Fruit fly (Drosophila melanogaster) whole organism, adult: ENCODE results near the gene aurA.
"Not testable (repeated sequence)": the region's sequence is repeated elsewhere in the genome, so short reads cannot be mapped to it uniquely, and the experiment has no call there.

Experiments
- CG11617 ChIP-seq: fragments of 200-800 bp; sonication (Bioruptor generic); optimal IDR thresholded peaks from 2 replicates; lab custom pipeline; 2017; ENCODE audit warnings: mild to moderate bottlenecking, missing biosample characterization, missing genetic modification reagents, missing genetic modification characterization
- CG12768 ChIP-seq: fragments of 200-800 bp; sonication (Bioruptor generic); optimal IDR thresholded peaks from 2 replicates; lab custom pipeline; 2017; ENCODE audit warnings: missing biosample characterization, missing genetic modification characterization, mild to moderate bottlenecking, moderate library complexity, missing genetic modification reagents
- CG14711 ChIP-seq: fragments of 200-800 bp; sonication (Bioruptor generic); optimal IDR thresholded peaks from 2 replicates; lab custom pipeline; 2018; ENCODE audit warnings: missing biosample characterization, mild to moderate bottlenecking, missing genetic modification characterization, moderate library complexity
- CG1620 ChIP-seq: fragments of 200-800 bp; sonication (Bioruptor generic); optimal IDR thresholded peaks from 2 replicates; lab custom pipeline; 2016; ENCODE audit warnings: missing biosample characterization, missing genetic modification characterization
- CG33017 ChIP-seq: fragments of 200-800 bp; sonication (Bioruptor generic); optimal IDR thresholded peaks from 2 replicates; lab custom pipeline; 2018; ENCODE audit warnings: missing biosample characterization, mild to moderate bottlenecking, missing genetic modification characterization, moderate library complexity
- CG5204 ChIP-seq: fragments of 200-800 bp; sonication (Bioruptor generic); optimal IDR thresholded peaks from 2 replicates; lab custom pipeline; 2016; ENCODE audit warnings: missing biosample characterization, missing genetic modification characterization
- CG7045 ChIP-seq: fragments of 200-800 bp; sonication (Bioruptor generic); optimal IDR thresholded peaks from 2 replicates; lab custom pipeline; 2017; ENCODE audit warnings: missing biosample characterization, mild to moderate bottlenecking, missing genetic modification characterization
- CG7101 ChIP-seq: fragments of 200-800 bp; sonication (Bioruptor generic); optimal IDR thresholded peaks from 2 replicates; lab custom pipeline; 2018; ENCODE audit warnings: missing biosample characterization, mild to moderate bottlenecking, missing genetic modification characterization, moderate library complexity
- Clk ChIP-seq: fragments of 200-800 bp; sonication (Bioruptor generic); optimal IDR thresholded peaks from 2 replicates; lab custom pipeline; 2017; ENCODE audit warnings: missing biosample characterization, missing genetic modification characterization
- Crg-1 ChIP-seq: fragments of 200-800 bp; sonication (Bioruptor generic); optimal IDR thresholded peaks from 2 replicates; lab custom pipeline; 2016; ENCODE audit warnings: missing biosample characterization, missing genetic modification characterization
- Hr96 ChIP-seq: fragments of 200-800 bp; sonication (Bioruptor generic); optimal IDR thresholded peaks from 2 replicates; lab custom pipeline; 2016; ENCODE audit warnings: missing biosample characterization, missing genetic modification characterization
- Mnt ChIP-seq: fragments of 200-800 bp; sonication (Bioruptor generic); optimal IDR thresholded peaks from 2 replicates; lab custom pipeline; 2016; ENCODE audit warnings: missing biosample characterization, mild to moderate bottlenecking, missing genetic modification characterization
- bab1 ChIP-seq: fragments of 200-800 bp; sonication (Bioruptor generic); optimal IDR thresholded peaks from 3 replicates; lab custom pipeline; 2019; ENCODE audit warnings: missing biosample characterization, mild to moderate bottlenecking, missing genetic modification characterization, moderate library complexity
- cic ChIP-seq: fragments of 200-800 bp; sonication (Bioruptor generic); optimal IDR thresholded peaks from 2 replicates; lab custom pipeline; 2017; ENCODE audit warnings: missing biosample characterization, mild to moderate bottlenecking, missing genetic modification characterization, moderate library complexity
- cnc ChIP-seq, 2 experiments: fragments of >200 bp; optimal IDR thresholded peaks; 2 replicates each; lab custom pipeline; 2017
- kay ChIP-seq: fragments of 200-800 bp; sonication (Bioruptor generic); peaks from one replicate; lab custom pipeline; 2016; ENCODE audit warnings: missing biosample characterization, missing genetic modification characterization, borderline replicate concordance
- ovo ChIP-seq: fragments of 200-800 bp; sonication (Bioruptor generic); optimal IDR thresholded peaks from 2 replicates; lab custom pipeline; 2016; ENCODE audit warnings: missing biosample characterization, missing genetic modification characterization
- pad ChIP-seq: fragments of 200-800 bp; sonication (Bioruptor generic); optimal IDR thresholded peaks from 3 replicates; lab custom pipeline; 2017; ENCODE audit warnings: missing biosample characterization, missing genetic modification characterization, mild to moderate bottlenecking, moderate library complexity, missing genetic modification reagents
- tj ChIP-seq: fragments of 200-800 bp; sonication (Bioruptor generic); optimal IDR thresholded peaks from 3 replicates; lab custom pipeline; 2017; ENCODE audit warnings: missing biosample characterization, mild to moderate bottlenecking, missing genetic modification characterization, moderate library complexity
- toe ChIP-seq: fragments of 200-800 bp; sonication (Bioruptor generic); optimal IDR thresholded peaks from 2 replicates; lab custom pipeline; 2016; ENCODE audit warnings: missing biosample characterization, missing genetic modification characterization

Gene aurA

dm6 chr3R:11957388-11957787, 5.5 kb upstream of the aurA start:
- no peak for TF ChIP-seq pad (GFP tag; lab: Kevin White, UChicago)
- TF ChIP-seq CG33017 (tag; lab: Kevin White, UChicago) = no peak
- TF ChIP-seq Clk (GFP tag; lab: Kevin White, UChicago) = no peak
- TF ChIP-seq CG7101 = no peak
- no peak for TF ChIP-seq CG7045 (GFP tag; lab: Kevin White, UChicago)
- TF ChIP-seq CG1620 (GFP tag; lab: Kevin White, UChicago) = no peak
- TF ChIP-seq kay (GFP tag; lab: Kevin White, UChicago) = no peak

- TF ChIP-seq Crg-1 (GFP tag; lab: Kevin White, UChicago); Hr96; cic: not testable (repeated sequence)
Measured at dm6 chr3R:11958235-11958634, 4.7 kb upstream of the aurA start, which contains the start of gene Hsp70Ab. TSS of gene Hsp70Ab (plus strand) at chr3R:11958535.

- TF ChIP-seq CG12768 (GFP tag; lab: Kevin White, UChicago) = no peak
- no peak for TF ChIP-seq CG11617 (GFP tag; lab: Kevin White, UChicago)
- TF ChIP-seq CG33017 (tag; lab: Kevin White, UChicago) = no peak
- TF ChIP-seq CG7045 (GFP tag; lab: Kevin White, UChicago) = no peak
Measured at dm6 chr3R:11964000-11964399, 1.1 kb downstream of the aurA start.

- peak; percentile 62 for TF ChIP-seq toe (GFP tag; lab: Kevin White, UChicago)
- TF ChIP-seq bab1 (GFP tag; lab: Kevin White, UChicago) = peak; percentile 56
- TF ChIP-seq CG1620 (GFP tag; lab: Kevin White, UChicago) = peak; percentile 32
- peak; percentile 24 for TF ChIP-seq Mnt
- peak; percentile 30 for TF ChIP-seq CG14711 (tag; lab: Kevin White, UChicago)
- no peak for TF ChIP-seq kay (GFP tag; lab: Kevin White, UChicago)
- no peak for TF ChIP-seq ovo (GFP tag; lab: Kevin White, UChicago)
- TF ChIP-seq CG11617 (GFP tag; lab: Kevin White, UChicago) = peak; percentile 46
- TF ChIP-seq CG7101 = peak; percentile 39
- no peak for TF ChIP-seq pad (GFP tag; lab: Kevin White, UChicago)
- peak; percentile 7 for TF ChIP-seq Hr96
- peak; percentile 53 for TF ChIP-seq CG5204 (GFP tag; lab: Kevin White, UChicago)
- no peak for TF ChIP-seq CG33017 (tag; lab: Kevin White, UChicago)
Measured at dm6 chr3R:11967262-11968029, 4.5 kb downstream of the aurA start, which contains the start of the genes CG12213 and GC1. TSS of gene CG12213 (minus strand) at chr3R:11967691. TSS of gene GC1 (plus strand) at chr3R:11967708.

dm6 chr3R:11968030-11968753, 5.3 kb downstream of the aurA start:
- TF ChIP-seq cic (peak; percentile 52), Crg-1 (GFP tag; lab: Kevin White, UChicago) (no peak), CG7045 (GFP tag; lab: Kevin White, UChicago) (no peak), CG12768 (GFP tag; lab: Kevin White, UChicago) (peak; percentile 28), CG14711 (tag; lab: Kevin White, UChicago) (no peak), ovo (GFP tag; lab: Kevin White, UChicago) (peak; percentile 83), toe (GFP tag; lab: Kevin White, UChicago) (no peak), cnc (optimal IDR thresholded peaks at IDR 0.05; lab: Kevin White, UChicago) (no peak), tj (peak; percentile 69), CG7101 (no peak), Mnt (peak; percentile 8), Hr96 (no peak), Clk (GFP tag; lab: Kevin White, UChicago) (no peak), kay (GFP tag; lab: Kevin White, UChicago) (no peak), CG33017 (tag; lab: Kevin White, UChicago) (no peak), CG1620 (GFP tag; lab: Kevin White, UChicago) (no peak), bab1 (GFP tag; lab: Kevin White, UChicago) (no peak), pad (GFP tag; lab: Kevin White, UChicago) (no peak), CG11617 (GFP tag; lab: Kevin White, UChicago) (no peak), CG5204 (GFP tag; lab: Kevin White, UChicago) (no peak)

dm6 chr3R:11969217-11969616, 6.3 kb downstream of the aurA start:
- TF ChIP-seq CG7101 (peak; percentile 48), cic (peak; percentile 38), ovo (GFP tag; lab: Kevin White, UChicago) (no peak), Mnt (no peak), kay (GFP tag; lab: Kevin White, UChicago) (no peak), Crg-1 (GFP tag; lab: Kevin White, UChicago) (no peak), CG14711 (tag; lab: Kevin White, UChicago) (peak; percentile 17), pad (GFP tag; lab: Kevin White, UChicago) (no peak), toe (GFP tag; lab: Kevin White, UChicago) (peak; percentile 6), Clk (GFP tag; lab: Kevin White, UChicago) (no peak), CG11617 (GFP tag; lab: Kevin White, UChicago) (peak; percentile 29), CG33017 (tag; lab: Kevin White, UChicago) (peak; percentile 46), CG7045 (GFP tag; lab: Kevin White, UChicago) (peak; percentile 15), Hr96 (peak; percentile 25), CG5204 (GFP tag; lab: Kevin White, UChicago) (peak; percentile 3), CG1620 (GFP tag; lab: Kevin White, UChicago) (no peak), CG12768 (GFP tag; lab: Kevin White, UChicago) (peak; percentile 8), cnc (optimal IDR thresholded peaks at IDR 0.05; lab: Kevin White, UChicago) (no peak)
